Fruit fly (Drosophila melanogaster): ENCODE data around the gene Rev1.

Gene Rev1

DNA sequence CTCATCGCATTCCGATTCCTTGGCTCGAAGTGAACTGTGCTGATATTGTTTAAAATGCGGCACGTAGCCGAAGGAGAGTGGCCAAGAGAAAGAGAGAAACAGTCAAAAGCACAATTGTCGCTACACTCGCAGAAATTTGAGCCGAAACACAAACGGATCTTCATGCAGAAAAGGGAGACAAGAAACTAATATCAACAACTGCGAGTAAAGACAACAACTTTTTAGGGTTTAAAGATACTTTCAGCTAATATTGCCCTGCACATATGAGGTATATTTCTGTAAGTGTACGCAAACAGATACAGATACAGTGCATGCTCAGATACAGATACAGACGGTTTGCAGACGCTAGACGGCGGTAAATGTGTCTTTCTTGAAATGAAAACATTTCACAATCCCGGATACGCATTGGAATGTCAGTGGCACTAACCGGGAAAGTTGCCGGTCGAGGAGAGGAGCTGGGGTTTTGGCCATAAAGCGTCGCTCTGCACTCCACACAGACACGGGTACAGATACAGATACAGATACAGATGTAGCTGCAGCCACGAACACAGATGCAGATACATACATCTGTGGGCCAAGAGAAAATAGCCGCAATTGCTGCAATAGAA, 9.9 kb upstream of the Rev1 start (continued):
- TF ChIP-seq trh (GFP tag; optimal IDR thresholded peaks at IDR 0.05), result peak; percentile 50
- peak; percentile 60 for TF ChIP-seq CG14965 (GFP tag; optimal IDR thresholded peaks at IDR 0.05; ENCODE audit: borderline replicate concordance)
- peak; percentile 65 for TF ChIP-seq ro (GFP tag; IDR thresholded peaks at IDR 0.05)
- peak; percentile 80 for TF ChIP-seq CG14710 (tag; optimal IDR thresholded peaks at IDR 0.05)
- no peak for TF ChIP-seq GATAe (GFP tag; conservative IDR thresholded peaks at IDR 0.05)
- TF ChIP-seq Dbx (GFP tag; IDR thresholded peaks at IDR 0.05), result 0 out of 3 replicates have a peak, but pooled peaks have one; percentile 50
- TF ChIP-seq vnd (GFP tag; IDR thresholded peaks at IDR 0.05; ENCODE audit: partially characterized antibody), result no peak
- TF ChIP-seq CG4360 (GFP tag; IDR thresholded peaks at IDR 0.05), result peak; percentile 73
- peak; percentile 80 for TF ChIP-seq esg (GFP tag; conservative IDR thresholded peaks at IDR 0.05)
- peak; percentile 84 for TF ChIP-seq H2.0 (GFP tag; IDR thresholded peaks at IDR 0.05)
- TF ChIP-seq CG7928 (GFP tag; optimal IDR thresholded peaks at IDR 0.05), result peak; percentile 4
- peak; percentile 93 for TF ChIP-seq tin (GFP tag; optimal IDR thresholded peaks at IDR 0.05)
- TF ChIP-seq kay (GFP tag; optimal IDR thresholded peaks at IDR 0.05), result peak; percentile 69
- no peak for TF ChIP-seq br (optimal IDR thresholded peaks at IDR 0.05)
- TF ChIP-seq Dad (GFP tag; optimal IDR thresholded peaks at IDR 0.05), result peak; percentile 82
- peak; percentile 24; the same call in 1 of the 2 replicates for TF ChIP-seq crol (GFP tag; IDR thresholded peaks at IDR 0.05)
- no peak for TF ChIP-seq chinmo (GFP tag; IDR thresholded peaks at IDR 0.05; ENCODE audit: partially characterized antibody)
- peak; percentile 60; the same call in 1 of the 2 replicates for TF ChIP-seq CG9215 (GFP tag; IDR thresholded peaks at IDR 0.05)
- peak; percentile 77 for TF ChIP-seq aop (GFP tag; IDR thresholded peaks at IDR 0.05)
- TF ChIP-seq hb (GFP tag; IDR thresholded peaks at IDR 0.05; ENCODE audit: partially characterized antibody), result no peak
- TF ChIP-seq ewg (GFP tag; optimal IDR thresholded peaks at IDR 0.05), result peak; percentile 89
- peak; percentile 81 for TF ChIP-seq lmd (GFP tag; IDR thresholded peaks at IDR 0.05)
- peak; percentile 88 for TF ChIP-seq CG12219 (GFP tag; optimal IDR thresholded peaks at IDR 0.05)
- TF ChIP-seq CG13894 (tag; optimal IDR thresholded peaks at IDR 0.05), result no peak
- peak; percentile 91 for TF ChIP-seq ind (GFP tag; optimal IDR thresholded peaks at IDR 0.05)
- TF ChIP-seq CG9797 (GFP tag; optimal IDR thresholded peaks at IDR 0.05), result no peak
- peak; percentile 85 for TF ChIP-seq sens-2 (GFP tag; IDR thresholded peaks at IDR 0.05)
- TF ChIP-seq CG3163 (GFP tag; optimal IDR thresholded peaks at IDR 0.05), result peak; percentile 77
- peak; percentile 74 for TF ChIP-seq Max (GFP tag; optimal IDR thresholded peaks at IDR 0.05)
- peak; percentile 86 for TF ChIP-seq dysf (GFP tag; IDR thresholded peaks at IDR 0.05)
- peak; percentile 70 for TF ChIP-seq CG10959 (GFP tag; IDR thresholded peaks at IDR 0.05)
- peak; percentile 68 for TF ChIP-seq fu2 (GFP tag; optimal IDR thresholded peaks at IDR 0.05)
- peak; percentile 95 for TF ChIP-seq CG17359 (tag; optimal IDR thresholded peaks at IDR 0.05)
- peak; percentile 70 for TF ChIP-seq CG8281 (tag; optimal IDR thresholded peaks at IDR 0.05)
- TF ChIP-seq Aef1 (GFP tag; IDR thresholded peaks at IDR 0.05), result peak; percentile 83
- TF ChIP-seq CG10565 (GFP tag; optimal IDR thresholded peaks at IDR 0.05), result peak; percentile 66
- no peak for TF ChIP-seq Sin3A (optimal IDR thresholded peaks at IDR 0.05)
- no peak for TF ChIP-seq Tbp (GFP tag; optimal IDR thresholded peaks at IDR 0.05)
- peak; percentile 77 for TF ChIP-seq CG8290 (GFP tag; optimal IDR thresholded peaks at IDR 0.05)
- TF ChIP-seq CG8290 (tag; optimal IDR thresholded peaks at IDR 0.05), result peak; percentile 43 to 91
- peak; percentile 94 for TF ChIP-seq Ets65A (GFP tag)
- peak; percentile 84 for TF ChIP-seq gcm2 (GFP tag; optimal IDR thresholded peaks at IDR 0.05)
- TF ChIP-seq dan (GFP tag; IDR thresholded peaks at IDR 0.05), result no peak; the same call in 1 of the 2 replicates
- peak; percentile 88 for TF ChIP-seq CG1024 (GFP tag; IDR thresholded peaks at IDR 0.05)
- peak; percentile 82 for TF ChIP-seq Atf3 (GFP tag; optimal IDR thresholded peaks at IDR 0.05)
- TF ChIP-seq Elba2 (GFP tag; optimal IDR thresholded peaks at IDR 0.05), result no peak
- TF ChIP-seq gro (GFP tag; optimal IDR thresholded peaks at IDR 0.05), result peak; percentile 46
- peak; percentile 62 for TF ChIP-seq cg (GFP tag; optimal IDR thresholded peaks at IDR 0.05)
- peak; percentile 87 for TF ChIP-seq CG12942 (GFP tag; optimal IDR thresholded peaks at IDR 0.05)
- TF ChIP-seq D (optimal IDR thresholded peaks at IDR 0.05), result no peak
- peak; percentile 89 for TF ChIP-seq D (GFP tag; optimal IDR thresholded peaks at IDR 0.05)
- peak; percentile 86 for TF ChIP-seq CG7839 (tag; optimal IDR thresholded peaks at IDR 0.05)
